Fruit fly (Drosophila melanogaster): ENCODE results near the gene Nepl20.

- TF ChIP-seq CG12768 (GFP tag; optimal IDR thresholded peaks at IDR 0.05), result no peak
- no peak for TF ChIP-seq pad (GFP tag; optimal IDR thresholded peaks at IDR 0.05)
- no peak for TF ChIP-seq kay (GFP tag; ENCODE audit: borderline replicate concordance)
- TF ChIP-seq Clk (GFP tag; optimal IDR thresholded peaks at IDR 0.05), result no peak
- TF ChIP-seq toe (GFP tag; optimal IDR thresholded peaks at IDR 0.05), result no peak
- TF ChIP-seq CG7101 (tag; optimal IDR thresholded peaks at IDR 0.05), result no peak
- TF ChIP-seq Mnt (GFP tag; optimal IDR thresholded peaks at IDR 0.05), result no peak
- no peak for TF ChIP-seq CG11617 (GFP tag; optimal IDR thresholded peaks at IDR 0.05)
- no peak for TF ChIP-seq CG5204 (GFP tag; optimal IDR thresholded peaks at IDR 0.05)
- no peak for TF ChIP-seq CG1620 (GFP tag; optimal IDR thresholded peaks at IDR 0.05)
- no peak for TF ChIP-seq CG14711 (tag; optimal IDR thresholded peaks at IDR 0.05)
- no peak for TF ChIP-seq CG33017 (tag; optimal IDR thresholded peaks at IDR 0.05)
- TF ChIP-seq cnc (optimal IDR thresholded peaks at IDR 0.05), result no peak
Observed at dm6 chr3R:28843776-28844610, 36.6 kb upstream of the Nepl20 start.
